Worm (Caenorhabditis elegans) whole organism, young adult: ENCODE measurements around the gene srg-6.

Experiments used
- F10E7.11 ChIP-seq: sonication (generic microtip); optimal IDR thresholded peaks from 2 replicates; lab custom pipeline; 2017; ENCODE audit warnings: mild to moderate bottlenecking, missing genetic modification characterization, moderate library complexity, missing compliant biosample characterization
- F57A8.1 ChIP-seq: fragments of 200-800 bp; sonication (Bioruptor generic); optimal IDR thresholded peaks from 2 replicates; lab custom pipeline; 2018; ENCODE audit warnings: mild to moderate bottlenecking, missing genetic modification characterization, moderate library complexity, missing compliant biosample characterization
- ets-4 ChIP-seq: fragments of 200-800 bp; sonication (Bioruptor generic); optimal IDR thresholded peaks from 2 replicates; lab custom pipeline; 2018; ENCODE audit warnings: mild to moderate bottlenecking, missing genetic modification characterization, missing compliant biosample characterization
- gei-17 ChIP-seq: fragments of 200-800 bp; sonication (Bioruptor generic); optimal IDR thresholded peaks from 2 replicates; lab custom pipeline; 2018; ENCODE audit warnings: mild to moderate bottlenecking, missing genetic modification characterization, missing compliant biosample characterization
- hmg-1.2 ChIP-seq: fragments of 200-800 bp; sonication (Bioruptor generic); IDR thresholded peaks from 2 replicates; pipeline ENCODE4 v1.3.6; 2022; ENCODE audit warnings: missing genetic modification reagents, missing genetic modification characterization, missing compliant biosample characterization
- snpc-4 ChIP-seq, 5 experiments: fragments of 150-350 bp in 1 of 5; sonication (generic microtip) in 4 of 5; optimal IDR thresholded peaks; 2 replicates each; lab custom pipeline; 2014 to 2018; ENCODE audit warnings: missing genetic modification characterization in 5 of 5, missing biosample characterization in 3 of 5, antibody characterized with exemption in 2 of 5, mild to moderate bottlenecking in 2 of 5, missing compliant biosample characterization in 2 of 5, missing genotype in 2 of 5, moderate library complexity in 2 of 5, missing genetic modification reagents in 1 of 5

- TF ChIP-seq F57A8.1 (GFP tag; lab: Kevin White, UChicago): no peak
- no peak for TF ChIP-seq F10E7.11 (tag; lab: Kevin White, UChicago)
- no peak for TF ChIP-seq snpc-4 (GFP tag; optimal IDR thresholded peaks at IDR 0.05; lab: Kevin White, UChicago)
- no peak for TF ChIP-seq snpc-4 (tag; optimal IDR thresholded peaks at IDR 0.05; lab: Kevin White, UChicago)
- TF ChIP-seq ets-4: no peak
- TF ChIP-seq gei-17: no peak
- TF ChIP-seq hmg-1.2 (GFP tag; lab: Robert Waterston, UW): no peak
Measured at ce11 chrIII:6310352-6310751, 44.5 kb upstream of the srg-6 start.
